Fruit fly (Drosophila melanogaster) whole organism, embryonic: ENCODE data around the gene CG3448.

Source experiments
- Antp ChIP-seq: fragments of 200-800 bp; sonication (Bioruptor generic); optimal IDR thresholded peaks from 3 replicates; lab custom pipeline; 2016; ENCODE audit warnings: missing biosample characterization, missing genetic modification characterization
- Bgb ChIP-seq: fragments of 200-800 bp; sonication (Bioruptor generic); IDR thresholded peaks from 2 replicates; pipeline ENCODE4 v1.3.6; 2022; ENCODE audit warnings: missing biosample characterization, missing genetic modification characterization; ENCODE audit not compliant: partially characterized antibody
- CG10462 ChIP-seq: fragments of 200-800 bp; sonication (Bioruptor generic); optimal IDR thresholded peaks from 2 replicates; lab custom pipeline; 2016; ENCODE audit warnings: missing biosample characterization, missing genetic modification characterization
- CG15479 ChIP-seq: fragments of 200-800 bp; sonication (Bioruptor generic); optimal IDR thresholded peaks from 3 replicates; lab custom pipeline; 2019; ENCODE audit warnings: missing biosample characterization, mild to moderate bottlenecking, missing genetic modification characterization, moderate library complexity
- CG18011 ChIP-seq: fragments of 200-800 bp; sonication (Bioruptor generic); optimal IDR thresholded peaks from 2 replicates; lab custom pipeline; 2017; ENCODE audit warnings: missing biosample characterization, missing genetic modification characterization, mild to moderate bottlenecking, moderate library complexity, missing genotype
- CG2712 ChIP-seq: fragments of 200-800 bp; optimal IDR thresholded peaks from 3 replicates; lab custom pipeline; 2019; ENCODE audit warnings: missing biosample characterization, mild to moderate bottlenecking, missing genetic modification characterization, moderate library complexity
- CG30403 ChIP-seq: fragments of 200-800 bp; sonication (Bioruptor generic); optimal IDR thresholded peaks from 3 replicates; lab custom pipeline; 2016; ENCODE audit warnings: missing biosample characterization, missing genetic modification characterization
- CG32772 ChIP-seq: fragments of 200-800 bp; sonication (Bioruptor generic); IDR thresholded peaks from 2 replicates; pipeline ENCODE4 v1.3.6; 2022; ENCODE audit warnings: missing biosample characterization, missing genetic modification characterization
- CG3281 ChIP-seq: fragments of 200-800 bp; sonication (Bioruptor generic); optimal IDR thresholded peaks from 3 replicates; lab custom pipeline; 2017; ENCODE audit warnings: missing biosample characterization, mild to moderate bottlenecking, missing genetic modification characterization
- CG34224 ChIP-seq: fragments of 200-800 bp; sonication (Bioruptor generic); IDR thresholded peaks from 3 replicates; pipeline ENCODE4 v1.3.6; 2022; ENCODE audit warnings: missing biosample characterization, missing genetic modification characterization; ENCODE audit not compliant: partially characterized antibody
- CG6791 ChIP-seq: fragments of 200-800 bp; sonication (Bioruptor generic); IDR thresholded peaks from 3 replicates; pipeline ENCODE4 v1.3.6; 2022; ENCODE audit warnings: missing biosample characterization, missing genetic modification characterization; ENCODE audit not compliant: partially characterized antibody
- CG7963 ChIP-seq: fragments of 200-800 bp; sonication (Bioruptor generic); IDR thresholded peaks from 3 replicates; pipeline ENCODE4 v1.3.6; 2022; ENCODE audit warnings: missing biosample characterization, missing genetic modification characterization; ENCODE audit not compliant: partially characterized antibody
- CG8089 ChIP-seq: fragments of 200-800 bp; sonication (Bioruptor generic); optimal IDR thresholded peaks from 3 replicates; lab custom pipeline; 2016; ENCODE audit warnings: missing biosample characterization, missing genetic modification characterization
- CG8290 ChIP-seq, 3 experiments: fragments of 200-800 bp; sonication (Bioruptor generic); optimal IDR thresholded peaks; 2 replicates each; lab custom pipeline; 2016 to 2019; ENCODE audit warnings: missing biosample characterization in 3 of 3, missing genetic modification characterization in 3 of 3, mild to moderate bottlenecking in 2 of 3, moderate library complexity in 1 of 3
- CG8478 ChIP-seq: fragments of >200 bp; optimal IDR thresholded peaks from 2 replicates; lab custom pipeline; 2018
- CG8944 ChIP-seq: fragments of 200-800 bp; sonication (Bioruptor generic); optimal IDR thresholded peaks from 3 replicates; lab custom pipeline; 2016; ENCODE audit warnings: missing biosample characterization, missing genetic modification characterization
- CG9797 ChIP-seq: fragments of 200-800 bp; sonication (Bioruptor generic); optimal IDR thresholded peaks from 3 replicates; lab custom pipeline; 2018; ENCODE audit warnings: missing biosample characterization, mild to moderate bottlenecking, missing genetic modification characterization
- CG9932 ChIP-seq: fragments of 200-800 bp; sonication (Bioruptor generic); IDR thresholded peaks from 2 replicates; pipeline ENCODE4 v1.3.6; 2022; ENCODE audit warnings: missing biosample characterization, missing genetic modification characterization
- Camta ChIP-seq: fragments of 200-800 bp; sonication (Bioruptor generic); optimal IDR thresholded peaks from 2 replicates; lab custom pipeline; 2016; ENCODE audit warnings: missing biosample characterization, missing genetic modification characterization
- Dbx ChIP-seq: fragments of 200-800 bp; sonication (Bioruptor generic); IDR thresholded peaks from 3 replicates; pipeline ENCODE4 v1.3.6; 2022; ENCODE audit warnings: missing biosample characterization, missing genetic modification characterization
- GATAe ChIP-seq: fragments of 200-800 bp; sonication (Bioruptor generic); conservative IDR thresholded peaks from 2 replicates; pipeline ENCODE4 v1.3.6; 2022; ENCODE audit warnings: missing biosample characterization, missing genetic modification characterization
- Gug ChIP-seq: fragments of 200-800 bp; sonication (Bioruptor generic); IDR thresholded peaks from 4 replicates; pipeline ENCODE4 v1.3.6; 2022; ENCODE audit warnings: missing biosample characterization, missing genetic modification characterization
- HmgD ChIP-seq: fragments of 200-800 bp; sonication (Bioruptor generic); optimal IDR thresholded peaks from 3 replicates; lab custom pipeline; 2016; ENCODE audit warnings: missing biosample characterization, missing genetic modification characterization
- Lhr ChIP-seq: fragments of 200-800 bp; sonication (Bioruptor generic); optimal IDR thresholded peaks from 3 replicates; lab custom pipeline; 2017; ENCODE audit warnings: mild to moderate bottlenecking, missing biosample characterization, missing genetic modification reagents, missing genetic modification characterization
- NfI ChIP-seq: fragments of 200-800 bp; sonication (Bioruptor generic); optimal IDR thresholded peaks from 3 replicates; lab custom pipeline; 2018; ENCODE audit warnings: missing biosample characterization, mild to moderate bottlenecking, missing genetic modification characterization, moderate library complexity
- Sry-β ChIP-seq: fragments of 200-800 bp; sonication (Bioruptor generic); optimal IDR thresholded peaks from 2 replicates; lab custom pipeline; 2018; ENCODE audit warnings: missing biosample characterization, mild to moderate bottlenecking, missing genetic modification characterization, moderate library complexity
- Sry-δ ChIP-seq: fragments of 200-800 bp; sonication (Bioruptor generic); optimal IDR thresholded peaks from 2 replicates; lab custom pipeline; 2016; ENCODE audit warnings: missing biosample characterization, missing genetic modification characterization
- Stat92E ChIP-seq, 3 experiments: fragments of >200 bp in 2 of 3; fragments of 200-800 bp in 1 of 3; sonication (Bioruptor generic) in 1 of 3; optimal IDR thresholded peaks; 2 replicates each; lab custom pipeline; 2017 to 2019; ENCODE audit warnings: missing biosample characterization in 3 of 3, missing genetic modification characterization in 3 of 3, mild to moderate bottlenecking in 1 of 3, moderate library complexity in 1 of 3
- ap ChIP-seq: fragments of 200-800 bp; sonication (Bioruptor generic); IDR thresholded peaks from 2 replicates; pipeline ENCODE4 v1.3.6; 2022; ENCODE audit warnings: missing biosample characterization, missing genetic modification characterization
- ato ChIP-seq: fragments of 200-800 bp; sonication (Bioruptor generic); IDR thresholded peaks from 2 replicates; pipeline ENCODE4 v1.3.6; 2022; ENCODE audit warnings: missing biosample characterization, missing genetic modification characterization; ENCODE audit not compliant: partially characterized antibody
- bbx ChIP-seq: fragments of 200-800 bp; sonication (Bioruptor generic); IDR thresholded peaks from 2 replicates; pipeline ENCODE4 v1.3.6; 2022; ENCODE audit warnings: missing biosample characterization, missing genetic modification characterization; ENCODE audit not compliant: partially characterized antibody
- chinmo ChIP-seq: fragments of 200-800 bp; sonication (Bioruptor generic); IDR thresholded peaks from 4 replicates; pipeline ENCODE4 v1.3.6; 2022; ENCODE audit warnings: missing biosample characterization, missing genetic modification characterization; ENCODE audit not compliant: partially characterized antibody
- dmrt11E ChIP-seq: fragments of 200-800 bp; sonication (Bioruptor generic); optimal IDR thresholded peaks from 3 replicates; lab custom pipeline; 2018; ENCODE audit warnings: missing biosample characterization, mild to moderate bottlenecking, missing genetic modification characterization, moderate library complexity
- emc ChIP-seq: fragments of 200-800 bp; sonication (Bioruptor generic); optimal IDR thresholded peaks from 2 replicates; lab custom pipeline; 2016; ENCODE audit warnings: missing biosample characterization, missing genetic modification characterization
- h ChIP-seq: fragments of >200 bp; optimal IDR thresholded peaks from 2 replicates; lab custom pipeline; 2017
- hb ChIP-seq: fragments of 200-800 bp; sonication (Bioruptor generic); IDR thresholded peaks from 3 replicates; pipeline ENCODE4 v1.3.6; 2022; ENCODE audit warnings: missing biosample characterization, missing genetic modification characterization; ENCODE audit not compliant: partially characterized antibody
- inv ChIP-seq: fragments of 200-800 bp; sonication (Bioruptor generic); IDR thresholded peaks from 2 replicates; pipeline ENCODE4 v1.3.6; 2022; ENCODE audit warnings: missing biosample characterization, missing genetic modification characterization; ENCODE audit not compliant: partially characterized antibody
- kni ChIP-seq: fragments of 200-800 bp; sonication (Bioruptor generic); optimal IDR thresholded peaks from 3 replicates; lab custom pipeline; 2017; ENCODE audit warnings: mild to moderate bottlenecking, missing biosample characterization, missing genetic modification reagents, missing genetic modification characterization
- lbe ChIP-seq: fragments of 200-800 bp; sonication (Bioruptor generic); optimal IDR thresholded peaks from 2 replicates; lab custom pipeline; 2016; ENCODE audit warnings: missing biosample characterization, mild to moderate bottlenecking, missing genetic modification characterization
- mld ChIP-seq: fragments of 200-800 bp; sonication (Bioruptor generic); IDR thresholded peaks from 3 replicates; pipeline ENCODE4 v1.3.6; 2022; ENCODE audit warnings: missing biosample characterization, missing genetic modification characterization; ENCODE audit not compliant: partially characterized antibody
- nmo ChIP-seq: fragments of 200-800 bp; sonication (Bioruptor generic); optimal IDR thresholded peaks from 2 replicates; lab custom pipeline; 2018; ENCODE audit warnings: missing biosample characterization, mild to moderate bottlenecking, missing genetic modification characterization, moderate library complexity
- onecut ChIP-seq: fragments of 200-800 bp; sonication (Bioruptor generic); IDR thresholded peaks from 2 replicates; pipeline ENCODE4 v1.3.6; 2022; ENCODE audit warnings: missing biosample characterization, missing genetic modification characterization
- pb ChIP-seq: fragments of 200-800 bp; sonication (Bioruptor generic); optimal IDR thresholded peaks from 3 replicates; lab custom pipeline; 2016; ENCODE audit warnings: missing biosample characterization, missing genetic modification characterization
- row ChIP-seq: fragments of 200-800 bp; sonication (Bioruptor generic); IDR thresholded peaks from 3 replicates; pipeline ENCODE4 v1.3.6; 2022; ENCODE audit warnings: missing biosample characterization, missing genetic modification characterization
- stc ChIP-seq: fragments of 200-800 bp; sonication (Bioruptor generic); IDR thresholded peaks from 2 replicates; pipeline ENCODE4 v1.3.6; 2022; ENCODE audit warnings: missing biosample characterization, missing genetic modification characterization
- usp ChIP-seq: fragments of >200 bp; optimal IDR thresholded peaks from 2 replicates; lab custom pipeline; 2017; ENCODE audit warnings: missing biosample characterization, missing genetic modification characterization
- wdn ChIP-seq: fragments of 200-800 bp; sonication (Bioruptor generic); IDR thresholded peaks from 2 replicates; pipeline ENCODE4 v1.3.6; 2022; ENCODE audit warnings: missing biosample characterization, missing genetic modification characterization
- zen ChIP-seq: fragments of 200-800 bp; sonication (Bioruptor generic); optimal IDR thresholded peaks from 3 replicates; lab custom pipeline; 2018; ENCODE audit warnings: missing biosample characterization, mild to moderate bottlenecking, missing genetic modification characterization, moderate library complexity

The CG3448 gene

dm6 chr3L:9402157-9402890 lies 49.0 kb downstream of the CG3448 start, which contains the start of gene eIF4E1 (continued):
- TF ChIP-seq zen (tag; lab: Kevin White, UChicago) (peak; percentile 30), kni (GFP tag; lab: Kevin White, UChicago) (no peak), row (GFP tag; lab: Robert Waterston, UW) (peak; percentile 50), Sry-β (GFP tag; lab: Kevin White, UChicago) (no peak), Bgb (GFP tag; lab: Robert Waterston, UW) (peak; percentile 86), CG30403 (GFP tag; lab: Kevin White, UChicago) (peak; percentile 7), hb (0 out of 3 replicates have a peak, but pooled peaks have one; percentile 62), pb (GFP tag; lab: Kevin White, UChicago) (peak; percentile 7), emc (GFP tag; lab: Kevin White, UChicago) (no peak), inv (GFP tag; lab: Robert Waterston, UW) (peak; percentile 81), stc (peak; percentile 4; the same call in 1 of the 2 replicates), CG7963 (GFP tag; lab: Robert Waterston, UW) (peak; percentile 67), CG34224 (GFP tag; lab: Robert Waterston, UW) (peak; percentile 58), CG8089 (no peak), CG8290 (GFP tag; optimal IDR thresholded peaks at IDR 0.05; lab: Kevin White, UChicago) (peak; percentile 30), CG8290 (tag; optimal IDR thresholded peaks at IDR 0.05; lab: Kevin White, UChicago) (peak in 1 of 2 experiments; percentile 55), CG18011 (GFP tag; lab: Kevin White, UChicago) (peak; percentile 97), bbx (GFP tag; lab: Robert Waterston, UW) (peak; percentile 85), Gug (GFP tag; lab: Robert Waterston, UW) (peak; percentile 33; the same call in 1 of the 4 replicates), CG9797 (GFP tag; lab: Kevin White, UChicago) (peak; percentile 91), onecut (no peak), CG2712 (peak; percentile 53), CG9932 (GFP tag; lab: Robert Waterston, UW) (peak; percentile 31; the same call in 1 of the 2 replicates), HmgD (peak; percentile 55), usp (no peak), CG10462 (peak; percentile 75), CG6791 (GFP tag; lab: Robert Waterston, UW) (peak; percentile 73), CG3281 (peak; percentile 87), nmo (peak; percentile 53), ato (peak; percentile 62), CG32772 (GFP tag; lab: Robert Waterston, UW) (no peak), CG8944 (GFP tag; lab: Kevin White, UChicago) (no peak), Stat92E (GFP tag; optimal IDR thresholded peaks at IDR 0.05; lab: Kevin White, UChicago) (peak in 1 of 3 experiments; percentile 58), Sry-δ (GFP tag; lab: Kevin White, UChicago) (peak; percentile 96), Lhr (GFP tag; lab: Kevin White, UChicago) (peak; percentile 79), Dbx (0 out of 3 replicates have a peak, but pooled peaks have one; percentile 21), dmrt11E (no peak), CG8478 (peak; percentile 86), h (lab: Kevin White, UChicago) (no peak), mld (GFP tag; lab: Robert Waterston, UW) (peak; percentile 68), Antp (GFP tag; lab: Kevin White, UChicago) (peak; percentile 24), wdn (GFP tag; lab: Robert Waterston, UW) (no peak), NfI (peak; percentile 27), GATAe (GFP tag; lab: Robert Waterston, UW) (no peak), CG15479 (GFP tag; lab: Kevin White, UChicago) (peak; percentile 73), ap (GFP tag; lab: Robert Waterston, UW) (no peak), lbe (GFP tag; lab: Kevin White, UChicago) (no peak), Camta (peak; percentile 32), chinmo (0 out of 4 replicates have a peak, but pooled peaks have one; percentile 19)
